Fruit fly (Drosophila melanogaster): ENCODE data around the gene Eogt.
A peak's percentile ranks its signal among the peaks of the same experiment; 100 is the strongest.

Eogt gene

dm6 chr2L:2363626-2364147, 17.2 kb upstream of the Eogt start (continued):
- TF ChIP-seq lola (GFP tag; optimal IDR thresholded peaks at IDR 0.05), result peak in 1 of 3 experiments; percentile 90
- peak; percentile 20; the same call in 1 of the 2 replicates for TF ChIP-seq Lim3 (GFP tag; IDR thresholded peaks at IDR 0.05)
- peak; percentile 77 for TF ChIP-seq CG9437 (GFP tag; optimal IDR thresholded peaks at IDR 0.05)
- peak; percentile 29 for TF ChIP-seq pfk (GFP tag; optimal IDR thresholded peaks at IDR 0.05)
- TF ChIP-seq schlank (tag; optimal IDR thresholded peaks at IDR 0.05), result peak; percentile 51
- no peak for TF ChIP-seq hkb (optimal IDR thresholded peaks at IDR 0.05)
- TF ChIP-seq hkb (GFP tag; IDR thresholded peaks at IDR 0.05), result peak; percentile 93
- TF ChIP-seq so (GFP tag; IDR thresholded peaks at IDR 0.05), result peak; percentile 86
- peak; percentile 37 for TF ChIP-seq chn (GFP tag; optimal IDR thresholded peaks at IDR 0.05)
- peak; percentile 80 for TF ChIP-seq lmd (GFP tag; IDR thresholded peaks at IDR 0.05)
- peak; percentile 77 for TF ChIP-seq sens-2 (GFP tag; IDR thresholded peaks at IDR 0.05)
- TF ChIP-seq lilli (GFP tag; optimal IDR thresholded peaks at IDR 0.05), result peak; percentile 81
- TF ChIP-seq pita (GFP tag; optimal IDR thresholded peaks at IDR 0.05), result no peak
- TF ChIP-seq stwl (tag; optimal IDR thresholded peaks at IDR 0.05), result peak; percentile 31
- peak; percentile 93 for TF ChIP-seq CG18262 (tag; optimal IDR thresholded peaks at IDR 0.05)
- no peak for TF ChIP-seq aop (GFP tag; IDR thresholded peaks at IDR 0.05)
- peak; percentile 69 for TF ChIP-seq Oaz (GFP tag; IDR thresholded peaks at IDR 0.05)
- TF ChIP-seq CG10654 (GFP tag; optimal IDR thresholded peaks at IDR 0.05), result peak; percentile 73
- TF ChIP-seq cato (GFP tag; optimal IDR thresholded peaks at IDR 0.05; ENCODE audit: borderline replicate concordance), result peak; percentile 43
- TF ChIP-seq Mrtf (GFP tag; IDR thresholded peaks at IDR 0.05), result peak; percentile 68; the same call in 2 of the 3 replicates
- 0 out of 2 replicates have a peak, but pooled peaks have one; percentile 49 for TF ChIP-seq CG5953 (GFP tag; IDR thresholded peaks at IDR 0.05)
- 0 out of 2 replicates have a peak, but pooled peaks have one; percentile 52 for TF ChIP-seq CG16779 (GFP tag; IDR thresholded peaks at IDR 0.05)
- peak; percentile 47 for TF ChIP-seq CG3995 (GFP tag; optimal IDR thresholded peaks at IDR 0.05)
- peak; percentile 90 for TF ChIP-seq nerfin-1 (tag; optimal IDR thresholded peaks at IDR 0.05)
- peak; percentile 63; the same call in 1 of the 2 replicates for TF ChIP-seq Taf1 (GFP tag; IDR thresholded peaks at IDR 0.05)
- peak; percentile 41 for TF ChIP-seq shn (GFP tag; optimal IDR thresholded peaks at IDR 0.05)
- TF ChIP-seq CG32532 (GFP tag; IDR thresholded peaks at IDR 0.05), result peak; percentile 88
- TF ChIP-seq CG1233 (GFP tag; optimal IDR thresholded peaks at IDR 0.05), result peak; percentile 89
- peak; percentile 94 for TF ChIP-seq CG17568 (GFP tag; optimal IDR thresholded peaks at IDR 0.05)
- TF ChIP-seq Spps (tag; optimal IDR thresholded peaks at IDR 0.05), result peak; percentile 83
- peak; percentile 74 to 86 for TF ChIP-seq dpn (GFP tag; optimal IDR thresholded peaks at IDR 0.05)
- TF ChIP-seq CG10543 (GFP tag; optimal IDR thresholded peaks at IDR 0.05), result peak; percentile 86
- TF ChIP-seq Nf-YB (GFP tag; optimal IDR thresholded peaks at IDR 0.05), result peak; percentile 84
- TF ChIP-seq Dip2 (GFP tag; IDR thresholded peaks at IDR 0.05), result no peak
- peak; percentile 80 for TF ChIP-seq CG7372 (GFP tag; IDR thresholded peaks at IDR 0.05)
- TF ChIP-seq ATbp (GFP tag; optimal IDR thresholded peaks at IDR 0.05), result peak; percentile 80
- peak; percentile 72 for TF ChIP-seq wor (GFP tag; IDR thresholded peaks at IDR 0.05)
- TF ChIP-seq Aef1 (GFP tag; IDR thresholded peaks at IDR 0.05), result peak; percentile 83
- TF ChIP-seq CG6683 (GFP tag; optimal IDR thresholded peaks at IDR 0.05), result peak; percentile 80
- no peak for TF ChIP-seq bbx (GFP tag; IDR thresholded peaks at IDR 0.05; ENCODE audit: partially characterized antibody)
- TF ChIP-seq Atf3 (GFP tag; optimal IDR thresholded peaks at IDR 0.05), result peak; percentile 19
- TF ChIP-seq gsb-n (tag; optimal IDR thresholded peaks at IDR 0.05), result peak; percentile 94
- peak; percentile 71 for TF ChIP-seq CG6272 (GFP tag; IDR thresholded peaks at IDR 0.05)
- peak; percentile 84 for TF ChIP-seq Atf6 (GFP tag; IDR thresholded peaks at IDR 0.05)
- peak; percentile 89 for TF ChIP-seq CG12391 (tag; optimal IDR thresholded peaks at IDR 0.05)
- no peak for TF ChIP-seq Bgb (GFP tag; IDR thresholded peaks at IDR 0.05; ENCODE audit: partially characterized antibody)
- peak; percentile 79; the same call in 1 of the 2 replicates for TF ChIP-seq ara (GFP tag; IDR thresholded peaks at IDR 0.05)
- peak; percentile 81; the same call in 2 of the 3 replicates for TF ChIP-seq ase (GFP tag; IDR thresholded peaks at IDR 0.05)
- peak; percentile 93 for TF ChIP-seq oc (tag; optimal IDR thresholded peaks at IDR 0.05)
- TF ChIP-seq CG17328 (GFP tag; IDR thresholded peaks at IDR 0.05), result peak; percentile 89

All from whole organism, embryonic.